Fruit fly (Drosophila melanogaster) whole organism, wandering third instar larva: Measurements from ENCODE around the gene CG32847.

Experiments used
- ey ChIP-seq: fragments of 200-800 bp; sonication (Bioruptor generic); optimal IDR thresholded peaks from 2 replicates; lab custom pipeline; 2016; ENCODE audit warnings: missing biosample characterization, missing genetic modification characterization
- pan ChIP-seq: fragments of >200 bp; optimal IDR thresholded peaks from 2 replicates; lab custom pipeline; 2017
- psq ChIP-seq: fragments of 200-800 bp; sonication (Bioruptor generic); optimal IDR thresholded peaks from 3 replicates; lab custom pipeline; 2017; ENCODE audit warnings: missing biosample characterization, mild to moderate bottlenecking, missing genetic modification characterization, moderate library complexity
- usp ChIP-seq: fragments of >200 bp; optimal IDR thresholded peaks from 2 replicates; lab custom pipeline; 2017; ENCODE audit warnings: missing biosample characterization, missing genetic modification characterization

- TF ChIP-seq pan (lab: Kevin White, UChicago) (no peak), psq (GFP tag; lab: Kevin White, UChicago) (no peak), ey (GFP tag; lab: Kevin White, UChicago) (no peak), usp (GFP tag; lab: Kevin White, UChicago) (no peak)
These were observed 40.2 kb downstream of the CG32847 start, which contains the start of gene CG6878 for dm6 chr3L:15161549-15161948.
